Worm (Caenorhabditis elegans) whole organism, L2 larva: ENCODE results near the gene F54F11.1.

Experiments used
- lin-39 ChIP-seq: fragments of 150-350 bp; optimal IDR thresholded peaks from 2 replicates; lab custom pipeline; 2014; ENCODE audit warnings: missing biosample characterization, missing genetic modification reagents, missing genetic modification characterization
- nhr-11 ChIP-seq: fragments of 150-350 bp; optimal IDR thresholded peaks from 2 replicates; lab custom pipeline; 2014; ENCODE audit warnings: missing biosample characterization, missing genetic modification characterization
- nhr-77 ChIP-seq: fragments of 150-350 bp; optimal IDR thresholded peaks from 2 replicates; lab custom pipeline; 2014; ENCODE audit warnings: missing biosample characterization, missing genetic modification characterization
- peb-1 ChIP-seq: fragments of 150-350 bp; optimal IDR thresholded peaks from 2 replicates; lab custom pipeline; 2014; ENCODE audit warnings: missing biosample characterization, missing genetic modification characterization
- skn-1 ChIP-seq: sonication (generic microtip); optimal IDR thresholded peaks from 2 replicates; lab custom pipeline; 2017; ENCODE audit warnings: missing biosample characterization, missing genetic modification characterization
- snpc-4 ChIP-seq: fragments of 150-350 bp; optimal IDR thresholded peaks from 2 replicates; lab custom pipeline; 2014; ENCODE audit warnings: missing biosample characterization, missing genetic modification characterization
- unc-39 ChIP-seq: fragments of 150-350 bp; optimal IDR thresholded peaks from 2 replicates; lab custom pipeline; 2014; ENCODE audit warnings: missing biosample characterization, missing genetic modification characterization
- unc-62 ChIP-seq: fragments of 150-350 bp; optimal IDR thresholded peaks from 2 replicates; lab custom pipeline; 2014; ENCODE audit warnings: missing biosample characterization, missing genetic modification reagents, missing genetic modification characterization

ce11 chrII:13542991-13543390 is 39.2 kb downstream of the F54F11.1 start:
- TF ChIP-seq nhr-11 (no peak), skn-1 (no peak), lin-39 (tag; lab: Kevin White, UChicago) (no peak), nhr-77 (no peak), snpc-4 (tag; lab: Kevin White, UChicago) (no peak), unc-62 (no peak), peb-1 (no peak), unc-39 (no peak)
